Worm (Caenorhabditis elegans) whole organism, L4 larva: ENCODE data around the gene F08D12.4.

Experiments
- ZK546.5 ChIP-seq, 2 experiments: sonication (generic microtip); optimal IDR thresholded peaks; 2 replicates each; lab custom pipeline; 2017; ENCODE audit warnings: missing biosample characterization in 2 of 2, missing genetic modification characterization in 2 of 2
- aly-2 ChIP-seq: sonication (generic microtip); optimal IDR thresholded peaks from 2 replicates; lab custom pipeline; 2018; ENCODE audit warnings: missing biosample characterization, missing genetic modification characterization
- hif-1 ChIP-seq, 2 experiments: sonication (generic microtip); optimal IDR thresholded peaks; 2 replicates each; lab custom pipeline; 2016 to 2017; ENCODE audit warnings: missing compliant biosample characterization in 2 of 2, missing genetic modification characterization in 2 of 2, missing genetic modification reagents in 2 of 2, missing genotype in 2 of 2, mild to moderate bottlenecking in 1 of 2
- mdl-1 ChIP-seq, 2 experiments: fragments of 150-350 bp in 1 of 2; sonication (generic microtip) in 1 of 2; optimal IDR thresholded peaks; 2 replicates each; lab custom pipeline; 2014 to 2017; ENCODE audit warnings: missing biosample characterization in 2 of 2, missing genetic modification characterization in 2 of 2
- pha-4 ChIP-seq, 2 experiments: fragments of 150-350 bp in 1 of 2; fragments of 200-800 bp in 1 of 2; sonication (Bioruptor generic) in 1 of 2; IDR thresholded peaks in 1 of 2; optimal IDR thresholded peaks in 1 of 2; 2 replicates each; pipeline versions ENCODE4 v1.3.6 to Lab custom; 2014 to 2022; ENCODE audit warnings: missing genetic modification characterization in 2 of 2, missing genetic modification reagents in 2 of 2, missing biosample characterization in 1 of 2, missing compliant biosample characterization in 1 of 2
- snpc-4 ChIP-seq: fragments of 150-350 bp; optimal IDR thresholded peaks from 2 replicates; lab custom pipeline; 2014; ENCODE audit warnings: missing biosample characterization, missing genetic modification characterization
- zip-2 ChIP-seq: fragments of 150-350 bp; optimal IDR thresholded peaks from 2 replicates; lab custom pipeline; 2014; ENCODE audit warnings: missing biosample characterization, missing genetic modification characterization

ce11 chrII:2791693-2792092, 13.7 kb downstream of the F08D12.4 start:
- TF ChIP-seq pha-4 (GFP tag; IDR thresholded peaks at IDR 0.05; lab: Robert Waterston, UW) (no peak), pha-4 (tag; optimal IDR thresholded peaks at IDR 0.05; lab: Kevin White, UChicago) (no peak), snpc-4 (no peak), aly-2 (tag; lab: Kevin White, UChicago) (no peak), hif-1 (tag; optimal IDR thresholded peaks at IDR 0.05; lab: Kevin White, UChicago) (no peak), ZK546.5 (tag; optimal IDR thresholded peaks at IDR 0.05; lab: Kevin White, UChicago) (no peak), mdl-1 (tag; optimal IDR thresholded peaks at IDR 0.05; lab: Kevin White, UChicago) (no peak), zip-2 (tag; lab: Kevin White, UChicago) (no peak)
